Fruit fly (Drosophila melanogaster): ENCODE data around the gene NijC.

DNA sequence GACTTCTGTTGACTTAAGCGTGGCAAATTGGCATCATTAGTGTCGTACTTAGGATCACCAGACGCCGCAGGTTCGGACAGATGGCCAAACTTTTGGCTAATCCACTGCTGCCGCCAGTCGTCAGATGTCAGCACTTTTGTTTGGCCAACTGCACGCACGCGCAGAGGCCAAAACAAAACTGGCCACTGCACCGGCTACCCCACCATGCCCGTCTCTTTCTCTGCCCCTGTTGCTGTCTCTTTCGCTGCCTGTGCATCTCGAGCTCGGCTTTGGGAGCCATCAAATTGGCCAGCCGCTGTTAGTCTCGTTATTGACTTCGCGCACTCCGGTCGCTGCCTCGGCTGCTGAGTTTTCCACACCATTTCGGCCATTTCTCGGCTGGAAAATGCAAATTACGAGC, 32.4 kb upstream of the NijC start, which contains the start of gene CG14395:
- no peak for TF ChIP-seq CG8478 (optimal IDR thresholded peaks at IDR 0.05)
- no peak for TF ChIP-seq CTCF (optimal IDR thresholded peaks at IDR 0.05)

Measured in S2 (cell line).